Fruit fly (Drosophila melanogaster): ENCODE data around the gene CG8925.

DNA sequence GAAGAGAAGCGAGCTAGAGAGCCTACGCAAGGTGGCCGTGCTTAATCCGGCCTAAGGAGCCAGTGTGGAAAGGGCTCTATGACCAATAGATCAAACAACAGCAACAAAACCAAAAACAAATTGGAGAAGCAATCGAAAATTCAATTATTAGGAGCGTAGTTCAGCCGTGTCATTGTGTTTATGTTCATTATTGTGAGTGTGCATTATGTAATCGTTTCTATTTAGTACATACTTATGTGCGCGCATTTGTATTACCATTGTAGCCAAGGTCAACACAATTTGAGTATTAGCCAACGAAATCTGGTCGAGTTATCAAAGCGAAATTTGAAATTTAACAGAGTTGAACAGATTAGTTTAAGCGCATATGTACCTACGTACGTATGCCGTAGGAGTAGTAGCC lies 23.1 kb upstream of the CG8925 start:
- TF ChIP-seq CG6854 (GFP tag; optimal IDR thresholded peaks at IDR 0.05) = no peak
- no peak for TF ChIP-seq CG9139 (GFP tag; optimal IDR thresholded peaks at IDR 0.05)
